Worm (Caenorhabditis elegans) whole organism, mixed stage, embryonic: Measurements from ENCODE around the gene rab-33.

Experiments used
- hlh-1 ChIP-seq: fragments of 150-350 bp; optimal IDR thresholded peaks from 2 replicates; lab custom pipeline; 2014; ENCODE audit warnings: missing biosample characterization, missing genetic modification reagents, missing genetic modification characterization
- lin-13 ChIP-seq: fragments of 150-350 bp; optimal IDR thresholded peaks from 2 replicates; lab custom pipeline; 2014; ENCODE audit warnings: missing biosample characterization, missing genetic modification characterization
- lin-32 ChIP-seq: fragments of 200-800 bp; sonication (Bioruptor generic); optimal IDR thresholded peaks from 2 replicates; lab custom pipeline; 2018; ENCODE audit warnings: mild to moderate bottlenecking, missing genetic modification characterization, missing compliant biosample characterization
- mep-1 ChIP-seq: fragments of 150-350 bp; optimal IDR thresholded peaks from 2 replicates; lab custom pipeline; 2017; ENCODE audit warnings: missing biosample characterization, missing genetic modification reagents, missing genetic modification characterization, inconsistent platforms
- nhr-12 ChIP-seq: fragments of 150-350 bp; optimal IDR thresholded peaks from 2 replicates; lab custom pipeline; 2014; ENCODE audit warnings: missing biosample characterization, missing genetic modification characterization
- nhr-28 ChIP-seq: fragments of 150-350 bp; optimal IDR thresholded peaks from 2 replicates; lab custom pipeline; 2014; ENCODE audit warnings: missing biosample characterization, missing genetic modification characterization
- pha-4 ChIP-seq: fragments of 150-350 bp; optimal IDR thresholded peaks from 2 replicates; lab custom pipeline; 2018; ENCODE audit warnings: missing biosample characterization, missing genetic modification reagents, missing genetic modification characterization
- unc-62 ChIP-seq: fragments of 150-350 bp; optimal IDR thresholded peaks from 2 replicates; lab custom pipeline; 2014; ENCODE audit warnings: missing biosample characterization, missing genetic modification reagents, missing genetic modification characterization

DNA sequence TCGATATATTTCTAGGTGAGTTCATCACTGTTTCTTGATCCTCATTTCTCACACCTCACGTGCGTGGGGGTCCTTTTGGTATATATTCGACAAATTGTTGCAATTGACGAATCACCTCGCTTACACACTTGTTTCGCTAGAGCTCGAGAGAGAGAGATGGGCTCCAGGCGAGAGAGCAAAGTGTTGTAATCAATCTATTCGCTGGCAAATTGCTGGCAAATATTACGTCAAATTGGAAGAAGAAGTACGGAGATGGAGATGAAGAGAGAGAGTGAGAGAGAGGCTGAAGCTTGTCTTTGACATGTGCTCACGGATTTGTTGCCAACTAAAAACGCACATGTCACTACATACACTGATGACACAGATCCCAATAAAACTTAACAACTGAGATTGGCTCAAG is 22.3 kb upstream of the rab-33 start:
- TF ChIP-seq nhr-28 (tag; lab: Kevin White, UChicago) (no peak), pha-4 (no peak), nhr-12 (tag; lab: Kevin White, UChicago) (no peak), lin-32 (GFP tag; lab: Kevin White, UChicago) (no peak), hlh-1 (tag; lab: Kevin White, UChicago) (peak; percentile 81), unc-62 (GFP tag; lab: Kevin White, UChicago) (peak; percentile 96), lin-13 (tag; lab: Kevin White, UChicago) (no peak), mep-1 (tag; lab: Kevin White, UChicago) (no peak)
